Fruit fly (Drosophila melanogaster): ENCODE results near the gene fzr.

DNA sequence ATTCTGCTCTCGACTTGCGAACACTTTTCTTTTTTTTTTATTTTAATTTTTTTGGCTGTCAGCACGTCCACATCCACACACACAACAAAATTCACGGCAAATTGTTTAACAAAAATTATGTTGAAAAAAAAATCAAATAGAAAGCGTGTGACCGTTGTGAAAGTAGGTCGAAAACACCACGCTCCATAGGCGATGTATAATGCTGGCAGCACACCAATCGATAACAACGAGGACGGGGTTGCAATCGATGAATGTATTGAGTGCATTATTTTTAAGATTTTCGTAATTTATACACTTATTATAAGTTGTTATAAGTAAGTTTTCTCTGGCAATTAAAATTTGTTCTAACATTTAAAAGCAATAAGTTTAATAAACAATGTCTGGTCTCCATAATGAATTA is 7.4 kb upstream of the fzr start, which contains the start of gene Pp2C1:
- no peak for TF ChIP-seq scrt (GFP tag; optimal IDR thresholded peaks at IDR 0.05)
- TF ChIP-seq CG18764 (GFP tag; optimal IDR thresholded peaks at IDR 0.05), result no peak
- TF ChIP-seq Hand (GFP tag; optimal IDR thresholded peaks at IDR 0.05), result no peak
- no peak for TF ChIP-seq Hr78 (GFP tag; optimal IDR thresholded peaks at IDR 0.05)
- no peak for TF ChIP-seq sima (GFP tag; optimal IDR thresholded peaks at IDR 0.05)
- no peak for TF ChIP-seq br (optimal IDR thresholded peaks at IDR 0.05)
